Fruit fly (Drosophila melanogaster): ENCODE data around the gene amd.

The amd gene

dm6 chr2L:19123472-19124070 is 13.6 kb downstream of the amd start, which contains the start of gene Phb1 (continued):
- TF ChIP-seq amos (GFP tag; IDR thresholded peaks at IDR 0.05; ENCODE audit: partially characterized antibody) (peak; percentile 78; the same call in 1 of the 2 replicates), CG6791 (GFP tag; IDR thresholded peaks at IDR 0.05; ENCODE audit: partially characterized antibody) (peak; percentile 91), ato (GFP tag; IDR thresholded peaks at IDR 0.05; ENCODE audit: partially characterized antibody) (peak; percentile 96), Dp (GFP tag; optimal IDR thresholded peaks at IDR 0.05) (peak; percentile 81), ftz-f1 (GFP tag; optimal IDR thresholded peaks at IDR 0.05) (no peak), unc-4 (GFP tag; IDR thresholded peaks at IDR 0.05; ENCODE audit: partially characterized antibody) (peak; percentile 75), CG30020 (tag; optimal IDR thresholded peaks at IDR 0.05) (peak; percentile 1), Stat92E (GFP tag; optimal IDR thresholded peaks at IDR 0.05) (no peak), crp (GFP tag; optimal IDR thresholded peaks at IDR 0.05) (peak in 1 of 2 experiments; percentile 16), CG6175 (GFP tag; IDR thresholded peaks at IDR 0.05) (no peak), CG8281 (tag; optimal IDR thresholded peaks at IDR 0.05) (no peak), CTCF (GFP tag; optimal IDR thresholded peaks at IDR 0.05) (no peak), MESR4 (GFP tag; optimal IDR thresholded peaks at IDR 0.05) (peak; percentile 43), Myb (GFP tag; optimal IDR thresholded peaks at IDR 0.05) (peak; percentile 3), sens (GFP tag) (peak; percentile 69), CG7271 (tag; optimal IDR thresholded peaks at IDR 0.05) (no peak), sna (GFP tag; IDR thresholded peaks at IDR 0.05; ENCODE audit: partially characterized antibody) (peak; percentile 90), pzg (GFP tag; optimal IDR thresholded peaks at IDR 0.05) (peak; percentile 45), Elba2 (GFP tag; optimal IDR thresholded peaks at IDR 0.05) (no peak), CG16813 (GFP tag; IDR thresholded peaks at IDR 0.05; ENCODE audit: partially characterized antibody) (peak; percentile 84), BtbVII (GFP tag; optimal IDR thresholded peaks at IDR 0.05) (no peak), CG10274 (GFP tag; optimal IDR thresholded peaks at IDR 0.05) (no peak), CG13287 (GFP tag; IDR thresholded peaks at IDR 0.05; ENCODE audit: partially characterized antibody) (peak; percentile 90), emc (GFP tag; optimal IDR thresholded peaks at IDR 0.05) (no peak), Optix (GFP tag; IDR thresholded peaks at IDR 0.05) (no peak), schlank (tag; optimal IDR thresholded peaks at IDR 0.05) (no peak), gro (GFP tag; optimal IDR thresholded peaks at IDR 0.05) (no peak), CG2875 (GFP tag; optimal IDR thresholded peaks at IDR 0.05) (no peak), tio (GFP tag; optimal IDR thresholded peaks at IDR 0.05) (no peak), da (GFP tag; optimal IDR thresholded peaks at IDR 0.05) (no peak), CG2116 (GFP tag; optimal IDR thresholded peaks at IDR 0.05) (peak; percentile 82), nerfin-2 (GFP tag; IDR thresholded peaks at IDR 0.05; ENCODE audit: partially characterized antibody) (peak; percentile 99), Ets65A (GFP tag) (no peak), CG15514 (GFP tag; optimal IDR thresholded peaks at IDR 0.05) (no peak), Dll (GFP tag; IDR thresholded peaks at IDR 0.05; ENCODE audit: partially characterized antibody) (peak; percentile 85), grn (GFP tag; optimal IDR thresholded peaks at IDR 0.05) (no peak), inv (GFP tag; IDR thresholded peaks at IDR 0.05; ENCODE audit: partially characterized antibody) (peak; percentile 74), jing (GFP tag; optimal IDR thresholded peaks at IDR 0.05) (no peak), stwl (tag; optimal IDR thresholded peaks at IDR 0.05) (peak; percentile 69), E2f2 (GFP tag; IDR thresholded peaks at IDR 0.05) (peak; percentile 88), zf30C (GFP tag; optimal IDR thresholded peaks at IDR 0.05) (no peak), CG1603 (tag; optimal IDR thresholded peaks at IDR 0.05) (no peak), jigr1 (GFP tag; IDR thresholded peaks at IDR 0.05) (no peak), CG4424 (GFP tag; optimal IDR thresholded peaks at IDR 0.05) (no peak), phol (tag; optimal IDR thresholded peaks at IDR 0.05) (peak; percentile 18), CG2129 (GFP tag; IDR thresholded peaks at IDR 0.05; ENCODE audit: partially characterized antibody) (peak; percentile 28; the same call in 1 of the 2 replicates), Lim3 (GFP tag; IDR thresholded peaks at IDR 0.05) (no peak), dati (GFP tag; IDR thresholded peaks at IDR 0.05) (no peak), Doc3 (GFP tag; IDR thresholded peaks at IDR 0.05; ENCODE audit: partially characterized antibody) (peak; percentile 76)
